Fruit fly (Drosophila melanogaster) whole organism, embryonic: ENCODE data around the gene CG9393.

Experiments
- B-H2 ChIP-seq: fragments of 200-800 bp; sonication (Bioruptor generic); optimal IDR thresholded peaks from 2 replicates; lab custom pipeline; 2018; ENCODE audit warnings: missing biosample characterization, mild to moderate bottlenecking, missing genetic modification characterization
- CG10431 ChIP-seq: fragments of 200-800 bp; sonication (Bioruptor generic); optimal IDR thresholded peaks from 3 replicates; lab custom pipeline; 2018; ENCODE audit warnings: missing biosample characterization, mild to moderate bottlenecking, missing genetic modification characterization
- CG10565 ChIP-seq: fragments of 200-800 bp; sonication (Bioruptor generic); optimal IDR thresholded peaks from 3 replicates; lab custom pipeline; 2016; ENCODE audit warnings: missing biosample characterization, mild to moderate bottlenecking, missing genetic modification characterization
- CG11504 ChIP-seq: fragments of 200-800 bp; sonication (Bioruptor generic); optimal IDR thresholded peaks from 3 replicates; lab custom pipeline; 2019; ENCODE audit warnings: missing biosample characterization, mild to moderate bottlenecking, missing genetic modification characterization, moderate library complexity
- CG1233 ChIP-seq: fragments of 200-800 bp; sonication (Bioruptor generic); optimal IDR thresholded peaks from 4 replicates; lab custom pipeline; 2018; ENCODE audit warnings: missing biosample characterization, mild to moderate bottlenecking, missing genetic modification characterization
- CG12942 ChIP-seq: fragments of 200-800 bp; sonication (Bioruptor generic); optimal IDR thresholded peaks from 3 replicates; lab custom pipeline; 2016; ENCODE audit warnings: missing biosample characterization, missing genetic modification characterization
- CG13123 ChIP-seq: fragments of 200-800 bp; sonication (Bioruptor generic); optimal IDR thresholded peaks from 2 replicates; lab custom pipeline; 2016; ENCODE audit warnings: missing biosample characterization, missing genetic modification characterization
- CG13287 ChIP-seq: fragments of 200-800 bp; sonication (Bioruptor generic); IDR thresholded peaks from 2 replicates; pipeline ENCODE4 v1.3.6; 2022; ENCODE audit warnings: missing biosample characterization, missing genetic modification characterization; ENCODE audit not compliant: partially characterized antibody
- CG13894 ChIP-seq: fragments of 200-800 bp; sonication (Bioruptor generic); optimal IDR thresholded peaks from 3 replicates; lab custom pipeline; 2018; ENCODE audit warnings: missing biosample characterization, mild to moderate bottlenecking, missing genetic modification characterization, moderate library complexity
- CG14860 ChIP-seq: fragments of 200-800 bp; sonication (Bioruptor generic); IDR thresholded peaks from 3 replicates; pipeline ENCODE4 v1.3.6; 2022; ENCODE audit warnings: missing biosample characterization, missing genetic modification characterization; ENCODE audit not compliant: partially characterized antibody
- CG16779 ChIP-seq: fragments of 200-800 bp; sonication (Bioruptor generic); IDR thresholded peaks from 2 replicates; pipeline ENCODE4 v1.3.6; 2022; ENCODE audit warnings: missing biosample characterization, missing genetic modification characterization
- CG16863 ChIP-seq: fragments of 200-800 bp; sonication (Bioruptor generic); optimal IDR thresholded peaks from 3 replicates; lab custom pipeline; 2016; ENCODE audit warnings: missing biosample characterization, missing genetic modification characterization
- CG1792 ChIP-seq: fragments of 200-800 bp; sonication (Bioruptor generic); optimal IDR thresholded peaks from 2 replicates; lab custom pipeline; 2016; ENCODE audit warnings: missing biosample characterization, missing genetic modification characterization
- CG18262 ChIP-seq: fragments of 200-800 bp; optimal IDR thresholded peaks from 3 replicates; lab custom pipeline; 2019; ENCODE audit warnings: missing biosample characterization, mild to moderate bottlenecking, missing genetic modification characterization, moderate library complexity
- CG2875 ChIP-seq: fragments of 200-800 bp; sonication (Bioruptor generic); optimal IDR thresholded peaks from 2 replicates; lab custom pipeline; 2017; ENCODE audit warnings: missing biosample characterization, mild to moderate bottlenecking, missing genetic modification characterization, missing genetic modification reagents
- CG4360 ChIP-seq: fragments of 200-800 bp; sonication (Bioruptor generic); IDR thresholded peaks from 2 replicates; pipeline ENCODE4 v1.3.6; 2022; ENCODE audit warnings: missing biosample characterization, missing genetic modification characterization
- CG5953 ChIP-seq: fragments of 200-800 bp; sonication (Bioruptor generic); IDR thresholded peaks from 2 replicates; pipeline ENCODE4 v1.3.6; 2022; ENCODE audit warnings: missing biosample characterization, missing genetic modification characterization
- CG6683 ChIP-seq: fragments of 200-800 bp; sonication (Bioruptor generic); optimal IDR thresholded peaks from 2 replicates; lab custom pipeline; 2017; ENCODE audit warnings: missing biosample characterization, mild to moderate bottlenecking, missing genetic modification characterization, missing genetic modification reagents
- CG9437 ChIP-seq: fragments of 200-800 bp; sonication (Bioruptor generic); optimal IDR thresholded peaks from 2 replicates; lab custom pipeline; 2018; ENCODE audit warnings: missing biosample characterization, mild to moderate bottlenecking, missing genetic modification characterization
- Dip2 ChIP-seq: fragments of 200-800 bp; sonication (Bioruptor generic); IDR thresholded peaks from 2 replicates; pipeline ENCODE4 v1.3.6; 2022; ENCODE audit warnings: missing biosample characterization, missing genetic modification characterization
- Doc2 ChIP-seq: fragments of 200-800 bp; sonication (Bioruptor generic); IDR thresholded peaks from 2 replicates; pipeline ENCODE4 v1.3.6; 2022; ENCODE audit warnings: missing biosample characterization, missing genetic modification characterization
- Dp ChIP-seq: fragments of 200-800 bp; sonication (Bioruptor generic); optimal IDR thresholded peaks from 2 replicates; lab custom pipeline; 2018; ENCODE audit warnings: missing biosample characterization, mild to moderate bottlenecking, missing genetic modification characterization, moderate library complexity
- MBD-R2 ChIP-seq: fragments of 200-800 bp; sonication (Bioruptor generic); IDR thresholded peaks from 2 replicates; pipeline ENCODE4 v1.3.6; 2022; ENCODE audit warnings: missing biosample characterization, missing genetic modification characterization
- MESR4 ChIP-seq: fragments of 200-800 bp; sonication (Bioruptor generic); optimal IDR thresholded peaks from 2 replicates; lab custom pipeline; 2018; ENCODE audit warnings: missing biosample characterization, mild to moderate bottlenecking, missing genetic modification characterization, moderate library complexity
- Pdp1 ChIP-seq, 2 experiments: fragments of 200-800 bp; sonication (Bioruptor generic); optimal IDR thresholded peaks; 3 replicates each; lab custom pipeline; 2016; ENCODE audit warnings: missing biosample characterization in 2 of 2, missing genetic modification characterization in 2 of 2, mild to moderate bottlenecking in 1 of 2, moderate library complexity in 1 of 2
- Ravus ChIP-seq: fragments of 200-800 bp; sonication (Bioruptor generic); IDR thresholded peaks from 2 replicates; pipeline ENCODE4 v1.3.6; 2022; ENCODE audit warnings: missing biosample characterization, missing genetic modification characterization
- Rfx ChIP-seq: fragments of 200-800 bp; sonication (Bioruptor generic); IDR thresholded peaks from 2 replicates; pipeline ENCODE4 v1.3.6; 2022; ENCODE audit warnings: missing biosample characterization, missing genetic modification characterization
- Usf ChIP-seq: fragments of 200-800 bp; sonication (Bioruptor generic); optimal IDR thresholded peaks from 2 replicates; lab custom pipeline; 2017; ENCODE audit warnings: missing genotype, missing biosample characterization, missing genetic modification characterization
- Xrp1 ChIP-seq: fragments of 200-800 bp; sonication (Bioruptor generic); IDR thresholded peaks from 2 replicates; pipeline ENCODE4 v1.3.6; 2022; ENCODE audit warnings: missing biosample characterization, missing genetic modification characterization
- ab ChIP-seq: fragments of 200-800 bp; sonication (Bioruptor generic); optimal IDR thresholded peaks from 2 replicates; lab custom pipeline; 2016; ENCODE audit warnings: missing biosample characterization, missing genetic modification characterization
- cg ChIP-seq: fragments of 200-800 bp; sonication (Bioruptor generic); optimal IDR thresholded peaks from 3 replicates; lab custom pipeline; 2019; ENCODE audit warnings: missing biosample characterization, mild to moderate bottlenecking, missing genetic modification characterization, moderate library complexity
- crol ChIP-seq: fragments of 200-800 bp; sonication (Bioruptor generic); IDR thresholded peaks from 2 replicates; pipeline ENCODE4 v1.3.6; 2022; ENCODE audit warnings: missing biosample characterization, missing genetic modification characterization
- disco-r ChIP-seq: fragments of 200-800 bp; sonication (Bioruptor generic); optimal IDR thresholded peaks from 2 replicates; lab custom pipeline; 2016; ENCODE audit warnings: missing biosample characterization, missing genetic modification characterization
- dmrt99B ChIP-seq: fragments of 200-800 bp; sonication (Bioruptor generic); optimal IDR thresholded peaks from 2 replicates; lab custom pipeline; 2018; ENCODE audit warnings: missing biosample characterization, mild to moderate bottlenecking, missing genetic modification characterization, moderate library complexity
- ewg ChIP-seq: fragments of 200-800 bp; sonication (Bioruptor generic); optimal IDR thresholded peaks from 3 replicates; lab custom pipeline; 2017; ENCODE audit warnings: mild to moderate bottlenecking, missing biosample characterization, missing genetic modification reagents, missing genetic modification characterization
- fd3F ChIP-seq: fragments of 200-800 bp; sonication (Bioruptor generic); optimal IDR thresholded peaks from 2 replicates; lab custom pipeline; 2018; ENCODE audit warnings: missing biosample characterization, mild to moderate bottlenecking, missing genetic modification characterization, moderate library complexity
- gcm ChIP-seq: fragments of 200-800 bp; sonication (Bioruptor generic); optimal IDR thresholded peaks from 2 replicates; lab custom pipeline; 2019; ENCODE audit warnings: missing biosample characterization, mild to moderate bottlenecking, missing genetic modification characterization, moderate library complexity
- gsb ChIP-seq: fragments of 200-800 bp; sonication (Bioruptor generic); IDR thresholded peaks from 2 replicates; pipeline ENCODE4 v1.3.6; 2022; ENCODE audit warnings: missing biosample characterization, missing genetic modification characterization
- gt ChIP-seq: fragments of 200-800 bp; sonication (Bioruptor generic); IDR thresholded peaks from 2 replicates; pipeline ENCODE4 v1.3.6; 2022; ENCODE audit warnings: missing biosample characterization, missing genetic modification characterization
- lola ChIP-seq, 3 experiments: fragments of >200 bp in 2 of 3; fragments of 200-800 bp in 1 of 3; sonication (Bioruptor generic) in 1 of 3; optimal IDR thresholded peaks; 2 replicates each; lab custom pipeline; 2017 to 2019; ENCODE audit warnings: missing biosample characterization in 3 of 3, missing genetic modification characterization in 3 of 3, mild to moderate bottlenecking in 1 of 3, moderate library complexity in 1 of 3
- mld ChIP-seq: fragments of 200-800 bp; sonication (Bioruptor generic); IDR thresholded peaks from 3 replicates; pipeline ENCODE4 v1.3.6; 2022; ENCODE audit warnings: missing biosample characterization, missing genetic modification characterization; ENCODE audit not compliant: partially characterized antibody
- nerfin-1 ChIP-seq: fragments of 200-800 bp; sonication (Bioruptor generic); optimal IDR thresholded peaks from 3 replicates; lab custom pipeline; 2019; ENCODE audit warnings: missing biosample characterization, mild to moderate bottlenecking, missing genetic modification characterization, moderate library complexity
- pnt ChIP-seq: fragments of 200-800 bp; sonication (Bioruptor generic); optimal IDR thresholded peaks from 3 replicates; lab custom pipeline; 2016; ENCODE audit warnings: missing biosample characterization, missing genetic modification characterization
- pros ChIP-seq: fragments of 200-800 bp; sonication (Bioruptor generic); optimal IDR thresholded peaks from 3 replicates; lab custom pipeline; 2019; ENCODE audit warnings: missing biosample characterization, mild to moderate bottlenecking, missing genetic modification characterization, moderate library complexity
- repo ChIP-seq: fragments of 200-800 bp; sonication (Bioruptor generic); optimal IDR thresholded peaks from 2 replicates; lab custom pipeline; 2016; ENCODE audit warnings: missing biosample characterization, missing genetic modification characterization
- tgo ChIP-seq: fragments of 200-800 bp; sonication (Bioruptor generic); IDR thresholded peaks from 3 replicates; pipeline ENCODE4 v1.3.6; 2022; ENCODE audit warnings: missing biosample characterization, missing genetic modification characterization
- tio ChIP-seq: fragments of 200-800 bp; sonication (Bioruptor generic); optimal IDR thresholded peaks from 2 replicates; lab custom pipeline; 2017; ENCODE audit warnings: missing biosample characterization, missing genetic modification characterization, inconsistent platforms
- tll ChIP-seq, 2 experiments: fragments of 200-800 bp in 1 of 2; fragments of >200 bp in 1 of 2; sonication (Bioruptor generic) in 1 of 2; optimal IDR thresholded peaks; 2 replicates each; lab custom pipeline; 2017 to 2019; ENCODE audit warnings: missing biosample characterization in 2 of 2, missing genetic modification characterization in 2 of 2, mild to moderate bottlenecking in 1 of 2, moderate library complexity in 1 of 2
- trem ChIP-seq: fragments of 200-800 bp; optimal IDR thresholded peaks from 3 replicates; lab custom pipeline; 2019; ENCODE audit warnings: missing biosample characterization, mild to moderate bottlenecking, missing genetic modification characterization, moderate library complexity
- unpg ChIP-seq: fragments of 200-800 bp; sonication (Bioruptor generic); optimal IDR thresholded peaks from 3 replicates; lab custom pipeline; 2018; ENCODE audit warnings: missing biosample characterization, mild to moderate bottlenecking, missing genetic modification characterization, moderate library complexity

The CG9393 gene

dm6 chr3R:9534125-9534496 is 29.4 kb downstream of the CG9393 start (continued):
- TF ChIP-seq CG16779 (peak; percentile 60), CG5953 (GFP tag; lab: Robert Waterston, UW) (peak; percentile 90), tll (GFP tag; optimal IDR thresholded peaks at IDR 0.05; lab: Kevin White, UChicago) (no peak), Dip2 (GFP tag; lab: Robert Waterston, UW) (no peak; the same call in 1 of the 2 replicates), Xrp1 (GFP tag; lab: Robert Waterston, UW) (peak; percentile 93), CG16863 (GFP tag; lab: Kevin White, UChicago) (peak; percentile 94), gsb (peak; percentile 78), gt (GFP tag; lab: Robert Waterston, UW) (peak; percentile 73), Dp (no peak), CG14860 (GFP tag; lab: Robert Waterston, UW) (no peak), CG13123 (GFP tag; lab: Kevin White, UChicago) (peak; percentile 83), Doc2 (GFP tag; lab: Robert Waterston, UW) (peak; percentile 31; the same call in 1 of the 2 replicates), CG12942 (GFP tag; lab: Kevin White, UChicago) (peak; percentile 90), unpg (peak; percentile 97), Pdp1 (GFP tag; optimal IDR thresholded peaks at IDR 0.05; lab: Kevin White, UChicago) (peak; percentile 87 to 91), ewg (GFP tag; lab: Kevin White, UChicago) (peak; percentile 91), lola (GFP tag; optimal IDR thresholded peaks at IDR 0.05; lab: Kevin White, UChicago) (peak in 1 of 3 experiments; percentile 89), gcm (peak; percentile 92), CG2875 (GFP tag; lab: Kevin White, UChicago) (peak; percentile 93), pnt (GFP tag; lab: Kevin White, UChicago) (peak; percentile 92), MESR4 (GFP tag; lab: Kevin White, UChicago) (peak; percentile 16), disco-r (GFP tag; lab: Kevin White, UChicago) (peak; percentile 88), CG10431 (peak; percentile 82), crol (peak; percentile 42; the same call in 1 of the 2 replicates), Rfx (GFP tag; lab: Robert Waterston, UW) (peak; percentile 87; the same call in 1 of the 2 replicates), ab (peak; percentile 50), nerfin-1 (peak; percentile 91), mld (GFP tag; lab: Robert Waterston, UW) (no peak), CG18262 (peak; percentile 95), Usf (GFP tag; lab: Kevin White, UChicago) (peak; percentile 52), CG1233 (GFP tag; lab: Kevin White, UChicago) (peak; percentile 88), CG1792 (GFP tag; lab: Kevin White, UChicago) (peak; percentile 92), CG9437 (GFP tag; lab: Kevin White, UChicago) (peak; percentile 90), CG13894 (tag; lab: Kevin White, UChicago) (no peak), CG13287 (GFP tag; lab: Robert Waterston, UW) (no peak), tio (GFP tag; lab: Kevin White, UChicago) (peak; percentile 93), repo (GFP tag; lab: Kevin White, UChicago) (peak; percentile 86), pros (GFP tag; lab: Kevin White, UChicago) (peak; percentile 22), cg (peak; percentile 23), dmrt99B (tag; lab: Kevin White, UChicago) (peak; percentile 98), CG4360 (GFP tag; lab: Robert Waterston, UW) (no peak), B-H2 (GFP tag; lab: Kevin White, UChicago) (peak; percentile 32), CG6683 (peak; percentile 65), MBD-R2 (GFP tag; lab: Robert Waterston, UW) (peak; percentile 62; the same call in 1 of the 2 replicates), trem (peak; percentile 93), CG11504 (tag; lab: Kevin White, UChicago) (peak; percentile 96), Ravus (GFP tag; lab: Robert Waterston, UW) (peak; percentile 56), fd3F (GFP tag; lab: Kevin White, UChicago) (peak; percentile 83), tgo (GFP tag; lab: Robert Waterston, UW) (peak; percentile 91), CG10565 (GFP tag; lab: Kevin White, UChicago) (peak; percentile 77)
